Worm (Caenorhabditis elegans) whole organism, L4 larva: ENCODE measurements around the gene zfp-1.
A peak's percentile ranks its signal among the peaks of the same experiment; 100 is the strongest.

ENCODE experiments used
- F37D6.2 ChIP-seq: sonication (generic microtip); optimal IDR thresholded peaks from 2 replicates; lab custom pipeline; 2016; ENCODE audit warnings: mild to moderate bottlenecking, missing genetic modification characterization, missing compliant biosample characterization
- R02D3.7 ChIP-seq: fragments of 150-350 bp; sonication (generic microtip); optimal IDR thresholded peaks from 3 replicates; lab custom pipeline; 2014; ENCODE audit warnings: missing biosample characterization, missing genetic modification characterization
- T26A8.4 ChIP-seq: fragments of 200-800 bp; sonication (Bioruptor generic); IDR thresholded peaks from 2 replicates; pipeline ENCODE4 v1.3.6; 2022; ENCODE audit warnings: missing genetic modification characterization, missing compliant biosample characterization
- Y105C5A.15 ChIP-seq: fragments of 200-800 bp; sonication (Bioruptor generic); IDR thresholded peaks from 2 replicates; pipeline ENCODE4 v1.3.6; 2022; ENCODE audit warnings: missing genetic modification characterization, missing compliant biosample characterization
- ZK546.5 ChIP-seq, 2 experiments: sonication (generic microtip); optimal IDR thresholded peaks; 2 replicates each; lab custom pipeline; 2017; ENCODE audit warnings: missing biosample characterization in 2 of 2, missing genetic modification characterization in 2 of 2
- arid-1 ChIP-seq: fragments of 200-800 bp; sonication (Bioruptor generic); conservative IDR thresholded peaks from 2 replicates; pipeline ENCODE4 v1.3.6; 2022; ENCODE audit warnings: missing genetic modification reagents, missing genetic modification characterization, missing compliant biosample characterization
- ceh-20 ChIP-seq: fragments of 200-800 bp; sonication (Bioruptor generic); IDR thresholded peaks from 2 replicates; pipeline ENCODE4 v1.3.6; 2022; ENCODE audit warnings: missing genetic modification reagents, missing genetic modification characterization, missing compliant biosample characterization
- ceh-28 ChIP-seq: fragments of 150-350 bp; optimal IDR thresholded peaks from 2 replicates; lab custom pipeline; 2014; ENCODE audit warnings: missing biosample characterization, missing genetic modification reagents, missing genetic modification characterization
- ces-1 ChIP-seq: fragments of 150-350 bp; sonication (generic microtip); optimal IDR thresholded peaks from 4 replicates; lab custom pipeline; 2014; ENCODE audit warnings: missing biosample characterization, missing genetic modification reagents, missing genetic modification characterization
- ctbp-1 ChIP-seq: fragments of 200-800 bp; sonication (Bioruptor generic); IDR thresholded peaks from 2 replicates; pipeline ENCODE4 v1.3.6; 2022; ENCODE audit warnings: missing genetic modification reagents, missing genetic modification characterization, missing compliant biosample characterization
- daf-12 ChIP-seq: fragments of 150-350 bp; optimal IDR thresholded peaks from 2 replicates; lab custom pipeline; 2014; ENCODE audit warnings: missing biosample characterization, missing genetic modification reagents, missing genetic modification characterization
- daf-16 ChIP-seq, 3 experiments: sonication (generic microtip); optimal IDR thresholded peaks; 2 replicates each; lab custom pipeline; 2016 to 2017; ENCODE audit warnings: missing genetic modification characterization in 3 of 3, missing genetic modification reagents in 3 of 3, mild to moderate bottlenecking in 2 of 3, missing compliant biosample characterization in 2 of 3, missing biosample characterization in 1 of 3, moderate library complexity in 1 of 3
- daf-19 ChIP-seq: fragments of 200-800 bp; sonication (Bioruptor generic); conservative IDR thresholded peaks from 2 replicates; pipeline ENCODE4 v1.3.6; 2022; ENCODE audit warnings: missing genetic modification characterization, missing compliant biosample characterization
- dmd-8 ChIP-seq: fragments of 200-800 bp; sonication (Bioruptor generic); IDR thresholded peaks from 2 replicates; pipeline ENCODE4 v1.3.6; 2022; ENCODE audit warnings: missing genetic modification characterization, missing compliant biosample characterization
- dmd-9 ChIP-seq: fragments of 200-800 bp; sonication (Bioruptor generic); IDR thresholded peaks from 2 replicates; pipeline ENCODE4 v1.3.6; 2022; ENCODE audit warnings: missing genetic modification reagents, missing genetic modification characterization, missing compliant biosample characterization
- dpl-1 ChIP-seq: fragments of 150-350 bp; optimal IDR thresholded peaks from 2 replicates; lab custom pipeline; 2014; ENCODE audit warnings: missing biosample characterization, missing genetic modification reagents, missing genetic modification characterization
- fkh-10 ChIP-seq: fragments of 150-350 bp; optimal IDR thresholded peaks from 2 replicates; lab custom pipeline; 2014; ENCODE audit warnings: missing biosample characterization, missing genetic modification reagents, missing genetic modification characterization
- fos-1 ChIP-seq: fragments of 150-350 bp; optimal IDR thresholded peaks from 2 replicates; lab custom pipeline; 2014; ENCODE audit warnings: missing biosample characterization, missing genetic modification characterization
- hmg-1.1 ChIP-seq: fragments of 200-800 bp; sonication (Bioruptor generic); IDR thresholded peaks from 2 replicates; pipeline ENCODE4 v1.3.6; 2022; ENCODE audit warnings: missing genetic modification reagents, missing genetic modification characterization, missing compliant biosample characterization
- jun-1 ChIP-seq: fragments of 150-350 bp; optimal IDR thresholded peaks from 2 replicates; lab custom pipeline; 2014; ENCODE audit warnings: missing biosample characterization, missing genetic modification reagents, missing genetic modification characterization
- lin-1 ChIP-seq: fragments of 200-800 bp; sonication (Bioruptor generic); IDR thresholded peaks from 2 replicates; pipeline ENCODE4 v1.3.6; 2022; ENCODE audit warnings: missing genetic modification reagents, missing genetic modification characterization, missing compliant biosample characterization
- lin-13 ChIP-seq: fragments of 150-350 bp; optimal IDR thresholded peaks from 2 replicates; lab custom pipeline; 2014; ENCODE audit warnings: missing biosample characterization, missing genetic modification reagents, missing genetic modification characterization
- lin-15B ChIP-seq: fragments of 150-350 bp; sonication (generic microtip); optimal IDR thresholded peaks from 3 replicates; lab custom pipeline; 2014; ENCODE audit warnings: missing biosample characterization, missing genetic modification characterization
- lin-29 ChIP-seq: fragments of 200-800 bp; sonication (Bioruptor generic); IDR thresholded peaks from 2 replicates; pipeline ENCODE4 v1.3.6; 2022; ENCODE audit warnings: missing genetic modification reagents, missing genetic modification characterization, missing compliant biosample characterization
- lin-39 ChIP-seq: fragments of 150-350 bp; optimal IDR thresholded peaks from 2 replicates; lab custom pipeline; 2014; ENCODE audit warnings: missing biosample characterization, missing genetic modification reagents, missing genetic modification characterization
- lir-3 ChIP-seq: sonication (generic microtip); optimal IDR thresholded peaks from 2 replicates; lab custom pipeline; 2016; ENCODE audit warnings: mild to moderate bottlenecking, missing genetic modification characterization, missing compliant biosample characterization
- madf-5 ChIP-seq, 2 experiments: fragments of 200-800 bp; sonication (Bioruptor generic); IDR thresholded peaks; 2 replicates each; pipeline ENCODE4 v1.3.6; 2022; ENCODE audit warnings: missing compliant biosample characterization in 2 of 2, missing genetic modification characterization in 2 of 2
- madf-9 ChIP-seq: fragments of 200-800 bp; sonication (Bioruptor generic); conservative IDR thresholded peaks from 2 replicates; pipeline ENCODE4 v1.3.6; 2022; ENCODE audit warnings: missing genetic modification reagents, missing genetic modification characterization, missing compliant biosample characterization
- mdl-1 ChIP-seq, 2 experiments: fragments of 150-350 bp in 1 of 2; sonication (generic microtip) in 1 of 2; optimal IDR thresholded peaks; 2 replicates each; lab custom pipeline; 2014 to 2017; ENCODE audit warnings: missing biosample characterization in 2 of 2, missing genetic modification characterization in 2 of 2
- mep-1 ChIP-seq: fragments of 150-350 bp; sonication (generic microtip); optimal IDR thresholded peaks from 3 replicates; lab custom pipeline; 2014; ENCODE audit warnings: missing biosample characterization, missing genetic modification characterization
- nhr-10 ChIP-seq: fragments of 150-350 bp; optimal IDR thresholded peaks from 2 replicates; lab custom pipeline; 2014; ENCODE audit warnings: missing biosample characterization, missing genetic modification characterization
- nhr-102 ChIP-seq: sonication (generic microtip); optimal IDR thresholded peaks from 2 replicates; lab custom pipeline; 2016; ENCODE audit warnings: mild to moderate bottlenecking, missing genetic modification characterization, moderate library complexity, missing compliant biosample characterization
- nhr-237 ChIP-seq: sonication (generic microtip); optimal IDR thresholded peaks from 2 replicates; lab custom pipeline; 2017; ENCODE audit warnings: missing biosample characterization, missing genetic modification characterization
- nhr-25 ChIP-seq: sonication (generic microtip); optimal IDR thresholded peaks from 2 replicates; lab custom pipeline; 2017; ENCODE audit warnings: missing genetic modification characterization, mild to moderate bottlenecking, missing compliant biosample characterization, antibody characterized with exemption, moderate library complexity, borderline replicate concordance; ENCODE audit not compliant: insufficient read depth
- nhr-28 ChIP-seq: fragments of 150-350 bp; optimal IDR thresholded peaks from 2 replicates; lab custom pipeline; 2014; ENCODE audit warnings: missing biosample characterization, missing genetic modification characterization
- nhr-77 ChIP-seq: fragments of 150-350 bp; optimal IDR thresholded peaks from 2 replicates; lab custom pipeline; 2014; ENCODE audit warnings: missing biosample characterization, missing genetic modification characterization
- pha-4 ChIP-seq, 2 experiments: fragments of 150-350 bp in 1 of 2; fragments of 200-800 bp in 1 of 2; sonication (Bioruptor generic) in 1 of 2; IDR thresholded peaks in 1 of 2; optimal IDR thresholded peaks in 1 of 2; 2 replicates each; pipeline versions ENCODE4 v1.3.6 to Lab custom; 2014 to 2022; ENCODE audit warnings: missing genetic modification characterization in 2 of 2, missing genetic modification reagents in 2 of 2, missing biosample characterization in 1 of 2, missing compliant biosample characterization in 1 of 2
- pqm-1 ChIP-seq: sonication (generic microtip); optimal IDR thresholded peaks from 2 replicates; lab custom pipeline; 2017; ENCODE audit warnings: missing biosample characterization, missing genetic modification characterization
- rbr-2 ChIP-seq: sonication (generic microtip); optimal IDR thresholded peaks from 2 replicates; lab custom pipeline; 2016; ENCODE audit warnings: missing genotype, missing genetic modification characterization, missing compliant biosample characterization
- skn-1 ChIP-seq: fragments of 150-350 bp; optimal IDR thresholded peaks from 2 replicates; lab custom pipeline; 2014; ENCODE audit warnings: missing biosample characterization, missing genetic modification characterization
- snpc-1.2 ChIP-seq: fragments of 200-800 bp; sonication (Bioruptor generic); IDR thresholded peaks from 2 replicates; pipeline ENCODE4 v1.3.6; 2022; ENCODE audit warnings: missing genetic modification reagents, missing genetic modification characterization, missing compliant biosample characterization
- spr-1 ChIP-seq: sonication (generic microtip); optimal IDR thresholded peaks from 2 replicates; lab custom pipeline; 2016; ENCODE audit warnings: mild to moderate bottlenecking, missing genetic modification characterization, missing compliant biosample characterization
- tra-1 ChIP-seq: fragments of 200-800 bp; sonication (Bioruptor generic); IDR thresholded peaks from 2 replicates; pipeline ENCODE4 v1.3.6; 2022; ENCODE audit warnings: missing genetic modification reagents, missing genetic modification characterization, missing compliant biosample characterization
- unc-39 ChIP-seq: sonication (generic microtip); optimal IDR thresholded peaks from 2 replicates; lab custom pipeline; 2017; ENCODE audit warnings: missing biosample characterization, missing genetic modification characterization
- unc-62 ChIP-seq, 3 experiments: fragments of 150-350 bp in 1 of 3; sonication (generic microtip); optimal IDR thresholded peaks in 2 of 3; peaks in 1 of 3; 1 replicate in 1 of 3; 2 replicates in 2 of 3; lab custom pipeline; 2014 to 2017; ENCODE audit warnings: missing biosample characterization in 3 of 3, missing genetic modification characterization in 3 of 3, missing genetic modification reagents in 3 of 3, missing genotype in 1 of 3
- zag-1 ChIP-seq: fragments of 150-350 bp; optimal IDR thresholded peaks from 2 replicates; lab custom pipeline; 2014; ENCODE audit warnings: missing biosample characterization, missing genetic modification characterization
- zfp-2 ChIP-seq: sonication (generic microtip); optimal IDR thresholded peaks from 2 replicates; lab custom pipeline; 2016; ENCODE audit warnings: mild to moderate bottlenecking, missing genetic modification characterization, missing compliant biosample characterization
- zip-2 ChIP-seq: fragments of 150-350 bp; optimal IDR thresholded peaks from 2 replicates; lab custom pipeline; 2014; ENCODE audit warnings: missing biosample characterization, missing genetic modification characterization
- ztf-7 ChIP-seq: fragments of 150-350 bp; optimal IDR thresholded peaks from 2 replicates; lab custom pipeline; 2014; ENCODE audit warnings: missing biosample characterization, missing genetic modification characterization

Gene zfp-1

ce11 chrIII:8795595-8796141, 4.3 kb downstream of the zfp-1 start (continued):
- TF ChIP-seq jun-1 = peak; percentile 87
- peak in 1 of 2 experiments; percentile 100 for TF ChIP-seq unc-62 (GFP tag; optimal IDR thresholded peaks at IDR 0.05 in 1 of 2; lab: Kevin White, UChicago)
- TF ChIP-seq unc-62 (tag; optimal IDR thresholded peaks at IDR 0.05; lab: Kevin White, UChicago) = no peak
- TF ChIP-seq nhr-10 (tag; lab: Kevin White, UChicago) = peak; percentile 60
- peak; percentile 72 for TF ChIP-seq ceh-28 (tag; lab: Kevin White, UChicago)
- no peak for TF ChIP-seq madf-5 (GFP tag; IDR thresholded peaks at IDR 0.05; lab: Robert Waterston, UW)
- peak; percentile 68 for TF ChIP-seq dpl-1 (GFP tag; lab: Kevin White, UChicago)
- TF ChIP-seq ceh-20 (GFP tag; lab: Robert Waterston, UW) = peak; percentile 89
- no peak for TF ChIP-seq zip-2 (tag; lab: Kevin White, UChicago)
- peak; percentile 92 for TF ChIP-seq T26A8.4 (GFP tag; lab: Robert Waterston, UW)
- 0 out of 2 replicates have a peak, but pooled peaks have one; percentile 12 for TF ChIP-seq snpc-1.2
- peak; percentile 64 for TF ChIP-seq madf-9
- peak; percentile 80 for TF ChIP-seq daf-19 (GFP tag; lab: Robert Waterston, UW)
- no peak for TF ChIP-seq Y105C5A.15 (GFP tag; lab: Robert Waterston, UW)
- TF ChIP-seq skn-1 (tag; lab: Kevin White, UChicago) = peak; percentile 14
- peak; percentile 93 for TF ChIP-seq F37D6.2 (tag; lab: Kevin White, UChicago)
- TF ChIP-seq mep-1 (tag; lab: Kevin White, UChicago) = peak; percentile 97
- TF ChIP-seq ztf-7 = peak; percentile 88
- TF ChIP-seq mdl-1 (tag; optimal IDR thresholded peaks at IDR 0.05; lab: Kevin White, UChicago) = peak; percentile 89 to 97
- 0 out of 2 replicates have a peak, but pooled peaks have one; percentile 9 for TF ChIP-seq dmd-9 (GFP tag; lab: Robert Waterston, UW)
- peak; percentile 62 for TF ChIP-seq fos-1
- peak; percentile 54 for TF ChIP-seq pqm-1 (tag; lab: Kevin White, UChicago)
- TF ChIP-seq dmd-8 (GFP tag; lab: Robert Waterston, UW) = no peak
- peak; percentile 87 for TF ChIP-seq nhr-77
- TF ChIP-seq unc-39 = no peak
- peak; percentile 98 for TF ChIP-seq hmg-1.1 (GFP tag; lab: Robert Waterston, UW)
- TF ChIP-seq arid-1 (GFP tag; lab: Robert Waterston, UW) = peak; percentile 88
- no peak for TF ChIP-seq lir-3 (tag; lab: Kevin White, UChicago)
- peak; percentile 58 for TF ChIP-seq nhr-237
- peak; percentile 69 for TF ChIP-seq ces-1
- TF ChIP-seq nhr-102 (tag; lab: Kevin White, UChicago) = peak; percentile 85
- TF ChIP-seq lin-39 (tag; lab: Kevin White, UChicago) = peak; percentile 53
- TF ChIP-seq ZK546.5 (tag; optimal IDR thresholded peaks at IDR 0.05; lab: Kevin White, UChicago) = peak in 1 of 2 experiments; percentile 40
- peak; percentile 91 for TF ChIP-seq tra-1 (GFP tag; lab: Robert Waterston, UW)
- no peak for TF ChIP-seq R02D3.7
- TF ChIP-seq ctbp-1 (GFP tag; lab: Robert Waterston, UW) = peak; percentile 97
- TF ChIP-seq lin-1 (GFP tag; lab: Robert Waterston, UW) = peak; percentile 82; the same call in 1 of the 2 replicates
- TF ChIP-seq lin-15B = no peak
- peak; percentile 97 for TF ChIP-seq rbr-2 (tag; lab: Kevin White, UChicago)
- TF ChIP-seq zfp-2 (tag; lab: Kevin White, UChicago) = no peak
- TF ChIP-seq spr-1 (tag; lab: Kevin White, UChicago) = peak; percentile 88
- TF ChIP-seq fkh-10 (GFP tag; lab: Kevin White, UChicago) = peak; percentile 96
- peak; percentile 78 for TF ChIP-seq zag-1 (tag; lab: Kevin White, UChicago)
- peak; percentile 90 for TF ChIP-seq pha-4 (GFP tag; IDR thresholded peaks at IDR 0.05; lab: Robert Waterston, UW)
- no peak for TF ChIP-seq pha-4 (tag; optimal IDR thresholded peaks at IDR 0.05; lab: Kevin White, UChicago)
- peak; percentile 95 for TF ChIP-seq nhr-25 (tag; lab: Kevin White, UChicago)
- TF ChIP-seq lin-29 (GFP tag; lab: Robert Waterston, UW) = peak; percentile 78
- peak; percentile 94 for TF ChIP-seq nhr-28 (tag; lab: Kevin White, UChicago)
- TF ChIP-seq daf-12 (tag; lab: Kevin White, UChicago) = no peak
- TF ChIP-seq lin-13 (GFP tag; lab: Kevin White, UChicago) = peak; percentile 94
- peak; percentile 27 to 83 for TF ChIP-seq daf-16 (GFP tag; optimal IDR thresholded peaks at IDR 0.05; lab: Kevin White, UChicago)
- peak; percentile 60 for TF ChIP-seq daf-16 (tag; optimal IDR thresholded peaks at IDR 0.05; lab: Kevin White, UChicago)
